Worm (Caenorhabditis elegans) whole organism, early embryonic: Measurements from ENCODE around the gene C25E10.17.

ENCODE experiments used
- B0310.2 ChIP-seq: sonication (generic microtip); optimal IDR thresholded peaks from 2 replicates; lab custom pipeline; 2016; ENCODE audit warnings: mild to moderate bottlenecking, missing genetic modification characterization, missing compliant biosample characterization
- aly-1 ChIP-seq: sonication (generic microtip); optimal IDR thresholded peaks from 2 replicates; lab custom pipeline; 2016; ENCODE audit warnings: missing genetic modification characterization, missing compliant biosample characterization
- ama-1 ChIP-seq: fragments of 150-350 bp; optimal IDR thresholded peaks from 2 replicates; lab custom pipeline; 2014
- ceh-13 ChIP-seq: fragments of 200-800 bp; sonication (Bioruptor generic); optimal IDR thresholded peaks from 2 replicates; lab custom pipeline; 2018; ENCODE audit warnings: mild to moderate bottlenecking, missing genetic modification characterization, missing compliant biosample characterization
- ceh-36 ChIP-seq: sonication (generic microtip); optimal IDR thresholded peaks from 2 replicates; lab custom pipeline; 2016; ENCODE audit warnings: missing genetic modification characterization, inconsistent platforms, missing compliant biosample characterization
- ets-7 ChIP-seq: sonication (generic microtip); optimal IDR thresholded peaks from 2 replicates; lab custom pipeline; 2016; ENCODE audit warnings: missing genotype, missing genetic modification characterization, missing compliant biosample characterization
- flt-1 ChIP-seq: fragments of 200-800 bp; sonication (Bioruptor generic); IDR thresholded peaks from 2 replicates; pipeline ENCODE4 v1.3.6; 2022; ENCODE audit warnings: missing genetic modification characterization, missing compliant biosample characterization
- hmbx-1 ChIP-seq: sonication (generic microtip); optimal IDR thresholded peaks from 2 replicates; lab custom pipeline; 2016; ENCODE audit warnings: mild to moderate bottlenecking, missing genetic modification characterization, missing compliant biosample characterization
- hnd-1 ChIP-seq: sonication (generic microtip); optimal IDR thresholded peaks from 2 replicates; lab custom pipeline; 2016; ENCODE audit warnings: missing genetic modification characterization, missing compliant biosample characterization
- pes-1 ChIP-seq: fragments of 200-800 bp; sonication (Bioruptor generic); IDR thresholded peaks from 2 replicates; pipeline ENCODE4 v1.3.6; 2022; ENCODE audit warnings: missing genetic modification reagents, missing genetic modification characterization, missing compliant biosample characterization
- scrt-1 ChIP-seq: fragments of 200-800 bp; sonication (Bioruptor generic); IDR thresholded peaks from 2 replicates; pipeline ENCODE4 v1.3.6; 2022; ENCODE audit warnings: missing genetic modification characterization, missing compliant biosample characterization
- sea-1 ChIP-seq: fragments of 200-800 bp; sonication (Bioruptor generic); conservative IDR thresholded peaks from 2 replicates; pipeline ENCODE4 v1.3.6; 2022; ENCODE audit warnings: missing genetic modification characterization, missing compliant biosample characterization
- tbx-11 ChIP-seq: fragments of 200-800 bp; sonication (Bioruptor generic); IDR thresholded peaks from 2 replicates; pipeline ENCODE4 v1.3.6; 2022; ENCODE audit warnings: missing genetic modification characterization, missing compliant biosample characterization
- tbx-37 ChIP-seq: fragments of 200-800 bp; sonication (Bioruptor generic); conservative IDR thresholded peaks from 2 replicates; pipeline ENCODE4 v1.3.6; 2022; ENCODE audit warnings: missing genetic modification reagents, missing genetic modification characterization, missing compliant biosample characterization

DNA sequence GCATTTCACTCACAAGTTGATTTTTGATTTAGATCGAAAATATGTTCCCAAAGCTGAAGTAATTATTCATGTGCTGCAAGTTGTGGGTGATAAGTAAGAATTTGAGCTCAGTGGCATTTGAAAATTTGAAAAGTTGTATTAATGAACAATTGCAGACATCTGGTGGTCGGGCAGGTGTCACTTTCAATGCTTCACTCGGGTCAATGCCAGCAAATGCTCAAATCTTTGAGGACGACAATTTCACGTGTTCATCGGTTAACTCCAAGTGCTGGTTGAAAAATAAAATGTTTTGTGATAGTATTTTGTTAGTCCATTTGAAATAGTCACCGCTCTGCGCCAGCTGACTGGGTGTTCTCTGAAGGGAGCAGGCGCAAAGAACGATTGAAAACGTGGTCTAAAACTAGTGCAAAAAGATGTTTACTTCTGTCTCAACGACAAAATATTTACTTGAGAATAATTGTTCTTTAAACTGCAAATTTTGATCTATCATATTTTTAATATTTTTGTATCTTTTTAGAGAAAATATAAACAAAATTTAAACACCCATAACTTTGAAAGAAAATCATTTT, 46.7 kb upstream of the C25E10.17 start:
- TF ChIP-seq tbx-11 (GFP tag; lab: Robert Waterston, UW) (no peak), aly-1 (tag; lab: Kevin White, UChicago) (no peak), ama-1 (lab: Kevin White, UChicago) (no peak), ets-7 (tag; lab: Kevin White, UChicago) (no peak), ceh-13 (GFP tag; lab: Kevin White, UChicago) (no peak), scrt-1 (GFP tag; lab: Robert Waterston, UW) (no peak), hmbx-1 (tag; lab: Kevin White, UChicago) (no peak), pes-1 (no peak), flt-1 (GFP tag; lab: Robert Waterston, UW) (no peak), tbx-37 (no peak), B0310.2 (tag; lab: Kevin White, UChicago) (no peak), hnd-1 (tag; lab: Kevin White, UChicago) (no peak), ceh-36 (tag; lab: Kevin White, UChicago) (no peak), sea-1 (GFP tag; lab: Robert Waterston, UW) (no peak)
